Fruit fly (Drosophila melanogaster): ENCODE results near the gene nyo.
A peak's percentile ranks its signal among the peaks of the same experiment; 100 is the strongest.

nyo gene

dm6 chr3R:31499114-31499513, 43.7 kb upstream of the nyo start, which contains the start of gene mey (continued):
- TF ChIP-seq CG17359 (tag; optimal IDR thresholded peaks at IDR 0.05) = no peak

dm6 chr3R:31503665-31504064, 39.2 kb upstream of the nyo start:
- no peak for TF ChIP-seq Spps (tag; optimal IDR thresholded peaks at IDR 0.05)
- TF ChIP-seq CG15696 (tag; optimal IDR thresholded peaks at IDR 0.05) = no peak
- no peak for TF ChIP-seq NK7.1 (GFP tag; optimal IDR thresholded peaks at IDR 0.05)
- no peak for TF ChIP-seq prd (optimal IDR thresholded peaks at IDR 0.05)
- no peak for TF ChIP-seq prd (GFP tag; IDR thresholded peaks at IDR 0.05)
- no peak for TF ChIP-seq CG8359 (GFP tag; optimal IDR thresholded peaks at IDR 0.05; ENCODE audit: borderline replicate concordance)
- TF ChIP-seq CG6272 (GFP tag; IDR thresholded peaks at IDR 0.05) = no peak
- no peak for TF ChIP-seq ato (GFP tag; IDR thresholded peaks at IDR 0.05; ENCODE audit: partially characterized antibody)
- no peak for TF ChIP-seq CG10431 (GFP tag; optimal IDR thresholded peaks at IDR 0.05)
- no peak for TF ChIP-seq ase (GFP tag; IDR thresholded peaks at IDR 0.05)
- no peak for TF ChIP-seq btn (GFP tag; optimal IDR thresholded peaks at IDR 0.05)
- no peak for TF ChIP-seq CG11456 (GFP tag; IDR thresholded peaks at IDR 0.05)
- no peak for TF ChIP-seq lbe (GFP tag; optimal IDR thresholded peaks at IDR 0.05)
- TF ChIP-seq Sox102F (GFP tag; optimal IDR thresholded peaks at IDR 0.05) = no peak
- TF ChIP-seq Hr39 (optimal IDR thresholded peaks at IDR 0.05) = no peak
- no peak for TF ChIP-seq CG13424 (tag; optimal IDR thresholded peaks at IDR 0.05)

- no peak for TF ChIP-seq CG1602 (GFP tag; optimal IDR thresholded peaks at IDR 0.05)
Observed at dm6 chr3R:31504731-31505252, 38.0 kb upstream of the nyo start.

- TF ChIP-seq Ets65A (GFP tag) (peak; percentile 23), CG14014 (GFP tag; IDR thresholded peaks at IDR 0.05) (no peak), CG4424 (GFP tag; optimal IDR thresholded peaks at IDR 0.05) (no peak), CG1602 (GFP tag; optimal IDR thresholded peaks at IDR 0.05) (no peak)
Observed at dm6 chr3R:31505254-31505689, 37.6 kb upstream of the nyo start.

dm6 chr3R:31512040-31512439, 30.8 kb upstream of the nyo start:
- TF ChIP-seq klu (GFP tag; IDR thresholded peaks at IDR 0.05) = no peak
- TF ChIP-seq fd102C (GFP tag; optimal IDR thresholded peaks at IDR 0.05) = no peak
- no peak for TF ChIP-seq ERR (GFP tag; optimal IDR thresholded peaks at IDR 0.05)
- no peak for TF ChIP-seq z (GFP tag; IDR thresholded peaks at IDR 0.05)
- no peak for TF ChIP-seq CrebB (tag; optimal IDR thresholded peaks at IDR 0.05)
- TF ChIP-seq danr (GFP tag; IDR thresholded peaks at IDR 0.05) = no peak
- no peak for TF ChIP-seq CG2129 (GFP tag; IDR thresholded peaks at IDR 0.05; ENCODE audit: partially characterized antibody)

- peak; percentile 71 for TF ChIP-seq Blimp-1 (GFP tag; optimal IDR thresholded peaks at IDR 0.05)
- TF ChIP-seq NK7.1 (GFP tag; optimal IDR thresholded peaks at IDR 0.05) = no peak
- peak; percentile 80 for TF ChIP-seq CTCF (GFP tag; optimal IDR thresholded peaks at IDR 0.05)
Observed at dm6 chr3R:31514582-31514981, 28.2 kb upstream of the nyo start.

dm6 chr3R:31527875-31528274, 15.0 kb upstream of the nyo start:
- TF ChIP-seq pan (optimal IDR thresholded peaks at IDR 0.05) (no peak), pan (GFP tag; optimal IDR thresholded peaks at IDR 0.05 in 1 of 2, IDR thresholded peaks at IDR 0.05 in 1 of 2) (no peak), CG3995 (GFP tag; optimal IDR thresholded peaks at IDR 0.05) (no peak), sqz (GFP tag; optimal IDR thresholded peaks at IDR 0.05) (no peak), CG9932 (GFP tag; IDR thresholded peaks at IDR 0.05) (no peak), zen (tag; optimal IDR thresholded peaks at IDR 0.05) (peak; percentile 9), CG18476 (GFP tag; optimal IDR thresholded peaks at IDR 0.05) (no peak), Pdp1 (GFP tag; optimal IDR thresholded peaks at IDR 0.05) (no peak), cad (GFP tag; optimal IDR thresholded peaks at IDR 0.05) (peak; percentile 85), kni (GFP tag; optimal IDR thresholded peaks at IDR 0.05) (peak; percentile 22), CG12769 (tag; optimal IDR thresholded peaks at IDR 0.05) (peak; percentile 34), bcd (GFP tag; optimal IDR thresholded peaks at IDR 0.05) (no peak), Deaf1 (tag; optimal IDR thresholded peaks at IDR 0.05) (peak; percentile 68), grn (GFP tag; optimal IDR thresholded peaks at IDR 0.05) (peak; percentile 49)

All from whole organism, embryonic.